Worm (Caenorhabditis elegans) whole organism, L1 larva: ENCODE measurements around the gene Y81B9A.2.

Experiments used
- C04F5.9 ChIP-seq: sonication (generic microtip); optimal IDR thresholded peaks from 2 replicates; lab custom pipeline; 2016; ENCODE audit warnings: missing genetic modification characterization, missing compliant biosample characterization
- F16B12.6 ChIP-seq: fragments of 150-350 bp; optimal IDR thresholded peaks from 2 replicates; lab custom pipeline; 2014; ENCODE audit warnings: missing biosample characterization, missing genetic modification characterization
- alr-1 ChIP-seq: fragments of 200-800 bp; sonication (Bioruptor generic); optimal IDR thresholded peaks from 2 replicates; lab custom pipeline; 2018; ENCODE audit warnings: borderline replicate concordance, mild to moderate bottlenecking, missing genetic modification characterization, missing compliant biosample characterization
- aly-2 ChIP-seq: fragments of 150-350 bp; optimal IDR thresholded peaks from 2 replicates; lab custom pipeline; 2014; ENCODE audit warnings: missing biosample characterization, missing genetic modification characterization
- ceh-63 ChIP-seq: fragments of 200-800 bp; sonication (Bioruptor generic); optimal IDR thresholded peaks from 2 replicates; lab custom pipeline; 2018; ENCODE audit warnings: mild to moderate bottlenecking, missing genetic modification characterization, missing compliant biosample characterization
- ceh-8 ChIP-seq: fragments of 200-800 bp; sonication (Bioruptor generic); optimal IDR thresholded peaks from 2 replicates; lab custom pipeline; 2018; ENCODE audit warnings: mild to moderate bottlenecking, missing genetic modification characterization, moderate library complexity, missing compliant biosample characterization
- ceh-82 ChIP-seq, 3 experiments: fragments of 150-350 bp in 1 of 3; sonication (generic microtip) in 2 of 3; optimal IDR thresholded peaks; 2 replicates each; lab custom pipeline; 2014 to 2017; ENCODE audit warnings: missing biosample characterization in 3 of 3, missing genetic modification characterization in 3 of 3
- ceh-88 ChIP-seq: fragments of 200-800 bp; sonication (Bioruptor generic); IDR thresholded peaks from 2 replicates; pipeline ENCODE4 v1.3.6; 2022; ENCODE audit warnings: missing genetic modification characterization, missing compliant biosample characterization
- ceh-90 ChIP-seq: sonication (generic microtip); optimal IDR thresholded peaks from 2 replicates; lab custom pipeline; 2016; ENCODE audit warnings: missing genetic modification characterization, missing compliant biosample characterization
- dsc-1 ChIP-seq: sonication (generic microtip); optimal IDR thresholded peaks from 2 replicates; lab custom pipeline; 2016; ENCODE audit warnings: mild to moderate bottlenecking, missing genetic modification characterization, missing compliant biosample characterization
- egl-13 ChIP-seq: sonication (generic microtip); optimal IDR thresholded peaks from 2 replicates; lab custom pipeline; 2016; ENCODE audit warnings: missing genotype, missing genetic modification reagents, missing genetic modification characterization, missing compliant biosample characterization
- elt-2 ChIP-seq: sonication (generic microtip); optimal IDR thresholded peaks from 2 replicates; lab custom pipeline; 2016; ENCODE audit warnings: missing genetic modification characterization, mild to moderate bottlenecking, inconsistent platforms, missing compliant biosample characterization, missing genetic modification reagents
- elt-3 ChIP-seq, 6 experiments: fragments of 150-350 bp in 1 of 6; sonication (generic microtip); optimal IDR thresholded peaks; 2 replicates each; lab custom pipeline; 2017 to 2018; ENCODE audit warnings: missing biosample characterization in 6 of 6, missing genetic modification characterization in 6 of 6, inconsistent platforms in 1 of 6
- ets-5 ChIP-seq: fragments of 200-800 bp; sonication (Bioruptor generic); IDR thresholded peaks from 2 replicates; pipeline ENCODE4 v1.3.6; 2022; ENCODE audit warnings: missing genetic modification characterization, missing compliant biosample characterization
- fkh-10 ChIP-seq: sonication (generic microtip); optimal IDR thresholded peaks from 2 replicates; lab custom pipeline; 2017; ENCODE audit warnings: missing biosample characterization, missing genetic modification reagents, missing genetic modification characterization
- fkh-4 ChIP-seq: sonication (generic microtip); optimal IDR thresholded peaks from 2 replicates; lab custom pipeline; 2016; ENCODE audit warnings: missing compliant biosample characterization, missing genetic modification characterization, borderline replicate concordance
- fkh-8 ChIP-seq: sonication (generic microtip); optimal IDR thresholded peaks from 2 replicates; lab custom pipeline; 2016; ENCODE audit warnings: mild to moderate bottlenecking, missing genetic modification characterization, missing compliant biosample characterization
- fos-1 ChIP-seq: fragments of 150-350 bp; optimal IDR thresholded peaks from 2 replicates; lab custom pipeline; 2014; ENCODE audit warnings: missing biosample characterization, missing genetic modification characterization
- grh-1 ChIP-seq: fragments of 200-800 bp; sonication (Bioruptor generic); IDR thresholded peaks from 2 replicates; pipeline ENCODE4 v1.3.6; 2022; ENCODE audit warnings: missing genetic modification reagents, missing genetic modification characterization, missing compliant biosample characterization
- hlh-17 ChIP-seq: fragments of 200-800 bp; sonication (Bioruptor generic); optimal IDR thresholded peaks from 2 replicates; lab custom pipeline; 2018; ENCODE audit warnings: missing genetic modification characterization, mild to moderate bottlenecking, missing compliant biosample characterization, moderate library complexity, borderline replicate concordance
- hpl-2 ChIP-seq: fragments of 150-350 bp; optimal IDR thresholded peaks from 2 replicates; lab custom pipeline; 2014; ENCODE audit warnings: missing biosample characterization, missing genetic modification reagents, missing genetic modification characterization
- isw-1 ChIP-seq: fragments of 200-800 bp; sonication (Bioruptor generic); IDR thresholded peaks from 2 replicates; pipeline ENCODE4 v1.3.6; 2022; ENCODE audit warnings: missing genetic modification characterization, missing compliant biosample characterization
- lin-14 ChIP-seq: fragments of 200-800 bp; sonication (Bioruptor generic); optimal IDR thresholded peaks from 2 replicates; lab custom pipeline; 2018; ENCODE audit warnings: mild to moderate bottlenecking, missing genetic modification characterization, moderate library complexity, missing compliant biosample characterization
- lin-15B ChIP-seq: fragments of 150-350 bp; sonication (generic microtip); optimal IDR thresholded peaks from 3 replicates; lab custom pipeline; 2014; ENCODE audit warnings: missing biosample characterization, missing genetic modification characterization
- lin-35 ChIP-seq, 2 experiments: fragments of 150-350 bp; optimal IDR thresholded peaks; 2 replicates each; lab custom pipeline; 2014; ENCODE audit warnings: missing biosample characterization in 2 of 2, missing genetic modification characterization in 2 of 2, missing genetic modification reagents in 2 of 2
- lin-39 ChIP-seq: fragments of 150-350 bp; optimal IDR thresholded peaks from 2 replicates; lab custom pipeline; 2014; ENCODE audit warnings: missing biosample characterization, missing genetic modification reagents, missing genetic modification characterization
- lir-3 ChIP-seq: sonication (generic microtip); optimal IDR thresholded peaks from 2 replicates; lab custom pipeline; 2016; ENCODE audit warnings: mild to moderate bottlenecking, missing genetic modification characterization, moderate library complexity, missing compliant biosample characterization; ENCODE audit not compliant: poor library complexity
- lsy-2 ChIP-seq, 2 experiments: fragments of 150-350 bp; optimal IDR thresholded peaks; 2 replicates each; lab custom pipeline; 2014; ENCODE audit warnings: missing biosample characterization in 2 of 2, missing genetic modification characterization in 2 of 2
- mab-9 ChIP-seq: fragments of 200-800 bp; sonication (Bioruptor generic); IDR thresholded peaks from 2 replicates; pipeline ENCODE4 v1.3.6; 2022; ENCODE audit warnings: missing genetic modification reagents, missing genetic modification characterization, missing compliant biosample characterization
- mdl-1 ChIP-seq, 2 experiments: fragments of 150-350 bp; optimal IDR thresholded peaks; 2 replicates each; lab custom pipeline; 2014 to 2017; ENCODE audit warnings: missing biosample characterization in 2 of 2, missing genetic modification characterization in 2 of 2, inconsistent platforms in 1 of 2
- mep-1 ChIP-seq: fragments of 150-350 bp; optimal IDR thresholded peaks from 2 replicates; lab custom pipeline; 2014; ENCODE audit warnings: missing biosample characterization, missing genetic modification characterization
- nhr-12 ChIP-seq: sonication (generic microtip); optimal IDR thresholded peaks from 2 replicates; lab custom pipeline; 2017; ENCODE audit warnings: missing biosample characterization, missing genetic modification characterization
- nhr-19 ChIP-seq: fragments of 200-800 bp; sonication (Bioruptor generic); conservative IDR thresholded peaks from 2 replicates; pipeline ENCODE4 v1.3.6; 2022; ENCODE audit warnings: missing genetic modification characterization, missing compliant biosample characterization
- nhr-20 ChIP-seq: sonication (generic microtip); optimal IDR thresholded peaks from 2 replicates; lab custom pipeline; 2016; ENCODE audit warnings: mild to moderate bottlenecking, missing genetic modification characterization, missing compliant biosample characterization
- nhr-237 ChIP-seq: fragments of 150-350 bp; optimal IDR thresholded peaks from 2 replicates; lab custom pipeline; 2014; ENCODE audit warnings: missing biosample characterization, missing genetic modification characterization
- nhr-28 ChIP-seq: fragments of 150-350 bp; optimal IDR thresholded peaks from 2 replicates; lab custom pipeline; 2014; ENCODE audit warnings: missing biosample characterization, missing genetic modification characterization
- nhr-47 ChIP-seq: sonication (generic microtip); optimal IDR thresholded peaks from 2 replicates; lab custom pipeline; 2016; ENCODE audit warnings: mild to moderate bottlenecking, missing genetic modification characterization, moderate library complexity, missing compliant biosample characterization
- nhr-71 ChIP-seq: sonication (generic microtip); optimal IDR thresholded peaks from 2 replicates; lab custom pipeline; 2016; ENCODE audit warnings: mild to moderate bottlenecking, missing genetic modification characterization, moderate library complexity, missing compliant biosample characterization
- nhr-76 ChIP-seq: sonication (generic microtip); optimal IDR thresholded peaks from 2 replicates; lab custom pipeline; 2017; ENCODE audit warnings: missing biosample characterization, missing genetic modification characterization
- nhr-77 ChIP-seq: fragments of 150-350 bp; optimal IDR thresholded peaks from 2 replicates; lab custom pipeline; 2014; ENCODE audit warnings: missing biosample characterization, missing genetic modification characterization
- pax-3 ChIP-seq: fragments of 200-800 bp; sonication (Bioruptor generic); optimal IDR thresholded peaks from 2 replicates; lab custom pipeline; 2018; ENCODE audit warnings: mild to moderate bottlenecking, missing genetic modification characterization, moderate library complexity, missing compliant biosample characterization
- rnt-1 ChIP-seq: sonication (generic microtip); optimal IDR thresholded peaks from 2 replicates; lab custom pipeline; 2016; ENCODE audit warnings: mild to moderate bottlenecking, missing genetic modification characterization, moderate library complexity, missing compliant biosample characterization
- snpc-4 ChIP-seq: fragments of 150-350 bp; optimal IDR thresholded peaks from 2 replicates; lab custom pipeline; 2014; ENCODE audit warnings: missing biosample characterization, missing genetic modification characterization
- swsn-7 ChIP-seq: sonication (generic microtip); optimal IDR thresholded peaks from 2 replicates; lab custom pipeline; 2016; ENCODE audit warnings: missing genetic modification characterization, missing compliant biosample characterization
- unc-30 ChIP-seq: sonication (generic microtip); optimal IDR thresholded peaks from 2 replicates; lab custom pipeline; 2017; ENCODE audit warnings: missing biosample characterization, missing genetic modification characterization
- unc-62 ChIP-seq: fragments of 150-350 bp; optimal IDR thresholded peaks from 2 replicates; lab custom pipeline; 2014; ENCODE audit warnings: missing biosample characterization, missing genetic modification reagents, missing genetic modification characterization
- unc-86 ChIP-seq: sonication (generic microtip); optimal IDR thresholded peaks from 2 replicates; lab custom pipeline; 2016; ENCODE audit warnings: missing genetic modification characterization, missing compliant biosample characterization
- vab-15 ChIP-seq: sonication (generic microtip); optimal IDR thresholded peaks from 2 replicates; lab custom pipeline; 2017; ENCODE audit warnings: missing genotype, mild to moderate bottlenecking, missing genetic modification characterization, missing compliant biosample characterization
- xbp-1 ChIP-seq: sonication (generic microtip); optimal IDR thresholded peaks from 2 replicates; lab custom pipeline; 2016; ENCODE audit warnings: missing genetic modification characterization, missing compliant biosample characterization
- ztf-11 ChIP-seq, 2 experiments: sonication (generic microtip); optimal IDR thresholded peaks; 2 replicates each; lab custom pipeline; 2016 to 2017; ENCODE audit warnings: missing genetic modification characterization in 2 of 2, missing biosample characterization in 1 of 2, missing compliant biosample characterization in 1 of 2

The Y81B9A.2 gene

DNA sequence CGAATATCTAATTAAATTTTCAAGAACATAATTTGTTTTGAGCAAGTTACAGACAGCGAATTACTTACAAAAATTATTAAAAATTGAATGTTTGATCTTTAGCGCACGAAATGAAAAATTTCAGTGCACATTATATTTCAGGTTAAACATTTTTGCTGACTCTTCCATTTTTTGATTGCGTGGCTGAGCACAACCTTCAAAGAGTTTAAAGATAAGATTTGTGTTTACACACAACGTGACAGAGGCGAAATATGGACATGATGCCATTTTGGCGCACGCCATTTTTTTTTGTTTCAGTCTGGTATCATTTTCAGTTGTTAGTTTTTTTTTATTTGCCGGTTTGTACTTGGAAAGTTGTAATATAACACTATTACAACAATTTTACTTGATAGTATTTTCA, 28.7 kb downstream of the Y81B9A.2 start:
- TF ChIP-seq elt-2 (tag; lab: Kevin White, UChicago) (peak; percentile 55), lin-35 (GFP tag; optimal IDR thresholded peaks at IDR 0.05; lab: Kevin White, UChicago) (peak in 1 of 2 experiments; percentile 29), lin-15B (tag; lab: Kevin White, UChicago) (no peak)

DNA sequence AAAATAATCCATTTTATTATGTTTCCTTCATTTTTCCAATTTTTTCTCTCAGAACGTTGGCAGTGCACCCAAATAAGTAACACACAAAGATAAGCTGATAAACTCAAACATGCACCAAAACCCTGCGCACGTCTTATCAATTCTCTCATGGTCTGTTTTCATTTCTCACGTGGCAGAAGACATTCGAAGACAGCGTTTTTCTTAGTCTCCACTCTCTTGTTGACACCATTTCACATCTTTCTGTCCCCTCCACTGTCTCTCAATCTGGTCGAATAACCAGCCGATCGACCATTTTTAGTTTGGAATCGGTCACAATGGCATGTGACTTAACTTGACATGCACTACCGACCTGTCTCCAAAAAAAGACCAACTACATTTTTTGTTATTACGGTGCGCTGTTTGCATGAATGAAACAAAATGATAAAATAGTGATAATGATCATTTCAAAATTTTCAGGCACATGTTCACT, 30.0 kb downstream of the Y81B9A.2 start, which contains the start of gene C35B8.3:
Gene C35B8.3 (plus strand): TSS at position 51 of the 469 bp plus-strand sequence.
- no peak for TF ChIP-seq fkh-8 (tag; lab: Kevin White, UChicago)
- TF ChIP-seq ceh-63 (GFP tag; lab: Kevin White, UChicago), result no peak
- no peak for TF ChIP-seq lir-3 (tag; lab: Kevin White, UChicago)
- peak in 1 of 2 experiments; percentile 79 for TF ChIP-seq lin-35 (GFP tag; optimal IDR thresholded peaks at IDR 0.05; lab: Kevin White, UChicago)
- no peak for TF ChIP-seq fkh-4 (tag; lab: Kevin White, UChicago)
- TF ChIP-seq ets-5 (GFP tag; lab: Robert Waterston, UW), result no peak
- TF ChIP-seq xbp-1 (tag; lab: Kevin White, UChicago), result no peak
- no peak for TF ChIP-seq dsc-1 (tag; lab: Kevin White, UChicago)
- no peak for TF ChIP-seq ceh-82 (tag; optimal IDR thresholded peaks at IDR 0.05; lab: Kevin White, UChicago)
- TF ChIP-seq unc-62, result no peak
- TF ChIP-seq unc-86, result no peak
- TF ChIP-seq lin-15B (tag; lab: Kevin White, UChicago), result no peak
- TF ChIP-seq nhr-20 (tag; lab: Kevin White, UChicago), result peak; percentile 90
- TF ChIP-seq fkh-10 (GFP tag; lab: Kevin White, UChicago), result no peak
- TF ChIP-seq ztf-11 (tag; optimal IDR thresholded peaks at IDR 0.05; lab: Kevin White, UChicago), result no peak
- no peak for TF ChIP-seq ceh-8
- no peak for TF ChIP-seq fos-1 (tag; lab: Kevin White, UChicago)
- TF ChIP-seq elt-3 (tag; optimal IDR thresholded peaks at IDR 0.05; lab: Kevin White, UChicago), result peak in 4 of 6 experiments; percentile 15 to 87 (median 42)
- 0 out of 2 replicates have a peak, but pooled peaks have one; percentile 36 for TF ChIP-seq grh-1 (GFP tag; lab: Robert Waterston, UW)
- TF ChIP-seq alr-1, result no peak
- no peak for TF ChIP-seq vab-15
- no peak for TF ChIP-seq snpc-4 (tag; lab: Kevin White, UChicago)
- no peak for TF ChIP-seq pax-3 (tag; lab: Kevin White, UChicago)
- peak; percentile 34 for TF ChIP-seq nhr-19 (GFP tag; lab: Robert Waterston, UW)
- TF ChIP-seq ceh-88 (GFP tag; lab: Robert Waterston, UW), result no peak
- no peak for TF ChIP-seq isw-1 (GFP tag; lab: Robert Waterston, UW)
- no peak for TF ChIP-seq F16B12.6 (tag; lab: Kevin White, UChicago)
- TF ChIP-seq C04F5.9 (tag; lab: Kevin White, UChicago), result no peak
- peak in 1 of 2 experiments; percentile 88 for TF ChIP-seq mdl-1 (tag; optimal IDR thresholded peaks at IDR 0.05; lab: Kevin White, UChicago)
- TF ChIP-seq nhr-28, result no peak
- no peak for TF ChIP-seq mab-9
- no peak for TF ChIP-seq nhr-12
- TF ChIP-seq lin-39 (tag; lab: Kevin White, UChicago), result no peak
- TF ChIP-seq nhr-76 (tag; lab: Kevin White, UChicago), result no peak
- TF ChIP-seq swsn-7 (tag; lab: Kevin White, UChicago), result no peak
- no peak for TF ChIP-seq hlh-17 (GFP tag; lab: Kevin White, UChicago)
- no peak for TF ChIP-seq ceh-90 (tag; lab: Kevin White, UChicago)
- no peak for TF ChIP-seq rnt-1 (tag; lab: Kevin White, UChicago)
- TF ChIP-seq nhr-237, result no peak
- TF ChIP-seq unc-30, result no peak
- no peak for TF ChIP-seq nhr-77 (tag; lab: Kevin White, UChicago)
- TF ChIP-seq mep-1 (tag; lab: Kevin White, UChicago), result peak; percentile 29
- TF ChIP-seq lsy-2 (tag; optimal IDR thresholded peaks at IDR 0.05; lab: Kevin White, UChicago), result peak in 1 of 2 experiments; percentile 47
- TF ChIP-seq nhr-47, result no peak
- no peak for TF ChIP-seq aly-2 (tag; lab: Kevin White, UChicago)
- TF ChIP-seq egl-13 (tag; lab: Kevin White, UChicago), result no peak
- TF ChIP-seq nhr-71 (tag; lab: Kevin White, UChicago), result peak; percentile 72
- TF ChIP-seq hpl-2, result no peak
- peak; percentile 81 for TF ChIP-seq elt-2 (tag; lab: Kevin White, UChicago)
- TF ChIP-seq lin-14 (GFP tag; lab: Kevin White, UChicago), result peak; percentile 70
